Fruit fly (Drosophila melanogaster) whole organism, embryonic: ENCODE measurements around the gene Drsl1.

Experiments used
- Atf6 ChIP-seq: fragments of 200-800 bp; sonication (Bioruptor generic); IDR thresholded peaks from 2 replicates; pipeline ENCODE4 v1.3.6; 2022; ENCODE audit warnings: missing biosample characterization, missing genetic modification characterization
- BtbVII ChIP-seq: fragments of 200-800 bp; sonication (Bioruptor generic); optimal IDR thresholded peaks from 3 replicates; lab custom pipeline; 2017; ENCODE audit warnings: missing biosample characterization, mild to moderate bottlenecking, missing genetic modification characterization
- CG11696 ChIP-seq: fragments of 200-800 bp; sonication (Bioruptor generic); IDR thresholded peaks from 2 replicates; pipeline ENCODE4 v1.3.6; 2022; ENCODE audit warnings: missing biosample characterization, missing genetic modification characterization
- CG13775 ChIP-seq: fragments of 200-800 bp; sonication (Bioruptor generic); optimal IDR thresholded peaks from 3 replicates; lab custom pipeline; 2017; ENCODE audit warnings: missing biosample characterization, mild to moderate bottlenecking, missing genetic modification characterization
- CG14050 ChIP-seq: fragments of 200-800 bp; sonication (Bioruptor generic); IDR thresholded peaks from 3 replicates; pipeline ENCODE4 v1.3.6; 2022; ENCODE audit warnings: missing biosample characterization, missing genetic modification characterization
- CG18011 ChIP-seq: fragments of 200-800 bp; sonication (Bioruptor generic); optimal IDR thresholded peaks from 2 replicates; lab custom pipeline; 2017; ENCODE audit warnings: missing biosample characterization, missing genetic modification characterization, mild to moderate bottlenecking, moderate library complexity, missing genotype
- CG2120 ChIP-seq: fragments of 200-800 bp; sonication (Bioruptor generic); optimal IDR thresholded peaks from 3 replicates; lab custom pipeline; 2016; ENCODE audit warnings: missing biosample characterization, missing genetic modification characterization
- CG31388 ChIP-seq: fragments of 200-800 bp; sonication (Bioruptor generic); optimal IDR thresholded peaks from 2 replicates; lab custom pipeline; 2016; ENCODE audit warnings: missing biosample characterization, missing genetic modification characterization
- CG31441 ChIP-seq: fragments of 200-800 bp; sonication (Bioruptor generic); IDR thresholded peaks from 2 replicates; pipeline ENCODE4 v1.3.6; 2022; ENCODE audit warnings: missing biosample characterization, missing genetic modification characterization
- CG3726 ChIP-seq: fragments of 200-800 bp; sonication (Bioruptor generic); IDR thresholded peaks from 3 replicates; pipeline ENCODE4, ENCODE4 v1.3.6; 2022; ENCODE audit warnings: missing biosample characterization, missing genetic modification characterization
- CG42726 ChIP-seq: fragments of 200-800 bp; sonication (Bioruptor generic); IDR thresholded peaks from 2 replicates; pipeline ENCODE4 v1.3.6; 2022; ENCODE audit warnings: missing biosample characterization, missing genetic modification characterization; ENCODE audit not compliant: partially characterized antibody
- CG5245 ChIP-seq: fragments of 200-800 bp; sonication (Bioruptor generic); optimal IDR thresholded peaks from 3 replicates; lab custom pipeline; 2016; ENCODE audit warnings: missing biosample characterization, missing genetic modification characterization
- CG6854 ChIP-seq: fragments of 200-800 bp; sonication (Bioruptor generic); optimal IDR thresholded peaks from 3 replicates; lab custom pipeline; 2017; ENCODE audit warnings: missing biosample characterization, mild to moderate bottlenecking, missing genetic modification characterization
- CG7987 ChIP-seq: fragments of 200-800 bp; sonication (Bioruptor generic); optimal IDR thresholded peaks from 2 replicates; lab custom pipeline; 2018; ENCODE audit warnings: missing biosample characterization, mild to moderate bottlenecking, missing genetic modification characterization, moderate library complexity
- CG8478 ChIP-seq: fragments of >200 bp; optimal IDR thresholded peaks from 2 replicates; lab custom pipeline; 2018
- CG9876 ChIP-seq: fragments of 200-800 bp; sonication (Bioruptor generic); optimal IDR thresholded peaks from 2 replicates; lab custom pipeline; 2016; ENCODE audit warnings: missing biosample characterization, missing genetic modification characterization
- CoRest ChIP-seq: fragments of 200-800 bp; sonication (Bioruptor generic); optimal IDR thresholded peaks from 3 replicates; lab custom pipeline; 2018; ENCODE audit warnings: missing biosample characterization, mild to moderate bottlenecking, missing genetic modification characterization, moderate library complexity
- D ChIP-seq, 2 experiments: fragments of 200-800 bp in 1 of 2; fragments of >200 bp in 1 of 2; sonication (Bioruptor generic) in 1 of 2; optimal IDR thresholded peaks; 2 replicates in 1 of 2; 3 replicates in 1 of 2; lab custom pipeline; 2017; ENCODE audit warnings: mild to moderate bottlenecking in 1 of 2, missing biosample characterization in 1 of 2, missing genetic modification characterization in 1 of 2, missing genetic modification reagents in 1 of 2
- Dbx ChIP-seq: fragments of 200-800 bp; sonication (Bioruptor generic); IDR thresholded peaks from 3 replicates; pipeline ENCODE4 v1.3.6; 2022; ENCODE audit warnings: missing biosample characterization, missing genetic modification characterization
- E2f2 ChIP-seq: fragments of 200-800 bp; sonication (Bioruptor generic); IDR thresholded peaks from 2 replicates; pipeline ENCODE4 v1.3.6; 2022; ENCODE audit warnings: missing biosample characterization, missing genetic modification characterization
- Fer3 ChIP-seq: fragments of 200-800 bp; sonication (Bioruptor generic); optimal IDR thresholded peaks from 2 replicates; lab custom pipeline; 2018; ENCODE audit warnings: missing biosample characterization, mild to moderate bottlenecking, missing genetic modification characterization, moderate library complexity
- Hand ChIP-seq: fragments of 200-800 bp; sonication (Bioruptor generic); optimal IDR thresholded peaks from 2 replicates; lab custom pipeline; 2017; ENCODE audit warnings: mild to moderate bottlenecking, missing biosample characterization, missing genetic modification reagents, missing genetic modification characterization
- Lpt ChIP-seq: fragments of >200 bp; optimal IDR thresholded peaks from 2 replicates; lab custom pipeline; 2018; ENCODE audit warnings: missing biosample characterization, missing genetic modification characterization
- Nf-YA ChIP-seq: fragments of 200-800 bp; sonication (Bioruptor generic); IDR thresholded peaks from 2 replicates; pipeline ENCODE4 v1.3.6; 2022; ENCODE audit warnings: missing biosample characterization, missing genetic modification characterization
- Optix ChIP-seq: fragments of 200-800 bp; sonication (Bioruptor generic); IDR thresholded peaks from 3 replicates; pipeline ENCODE4 v1.3.6; 2022; ENCODE audit warnings: missing biosample characterization, missing genetic modification characterization
- PHDP ChIP-seq: fragments of 200-800 bp; sonication (Bioruptor generic); optimal IDR thresholded peaks from 3 replicates; lab custom pipeline; 2018; ENCODE audit warnings: missing biosample characterization, mild to moderate bottlenecking, missing genetic modification characterization, moderate library complexity
- Sox102F ChIP-seq: fragments of 200-800 bp; sonication (Bioruptor generic); optimal IDR thresholded peaks from 2 replicates; lab custom pipeline; 2018; ENCODE audit warnings: missing biosample characterization, mild to moderate bottlenecking, missing genetic modification characterization, moderate library complexity
- Ssrp ChIP-seq: fragments of 200-800 bp; sonication (Bioruptor generic); optimal IDR thresholded peaks from 2 replicates; lab custom pipeline; 2018; ENCODE audit warnings: missing biosample characterization, mild to moderate bottlenecking, missing genetic modification characterization, moderate library complexity
- bab2 ChIP-seq: fragments of 200-800 bp; sonication (Bioruptor generic); optimal IDR thresholded peaks from 2 replicates; lab custom pipeline; 2016; ENCODE audit warnings: missing biosample characterization, missing genetic modification characterization
- br ChIP-seq: fragments of >200 bp; optimal IDR thresholded peaks from 2 replicates; lab custom pipeline; 2017
- btn ChIP-seq: fragments of 200-800 bp; sonication (Bioruptor generic); optimal IDR thresholded peaks from 2 replicates; lab custom pipeline; 2016; ENCODE audit warnings: missing biosample characterization, missing genetic modification characterization
- caup ChIP-seq: fragments of 200-800 bp; sonication (Bioruptor generic); optimal IDR thresholded peaks from 3 replicates; lab custom pipeline; 2017; ENCODE audit warnings: missing biosample characterization, mild to moderate bottlenecking, missing genetic modification characterization, moderate library complexity; ENCODE audit not compliant: severe bottlenecking
- corto ChIP-seq: fragments of 200-800 bp; sonication (Bioruptor generic); optimal IDR thresholded peaks from 2 replicates; lab custom pipeline; 2016; ENCODE audit warnings: missing biosample characterization, mild to moderate bottlenecking, missing genetic modification characterization, moderate library complexity
- dm ChIP-seq: fragments of 200-800 bp; sonication (Bioruptor generic); optimal IDR thresholded peaks from 3 replicates; lab custom pipeline; 2016; ENCODE audit warnings: missing biosample characterization, missing genetic modification characterization
- esg ChIP-seq: fragments of 200-800 bp; sonication (Bioruptor generic); conservative IDR thresholded peaks from 2 replicates; pipeline ENCODE4 v1.3.6; 2022; ENCODE audit warnings: missing biosample characterization, missing genetic modification characterization
- fu2 ChIP-seq: fragments of 200-800 bp; sonication (Bioruptor generic); optimal IDR thresholded peaks from 2 replicates; lab custom pipeline; 2016; ENCODE audit warnings: missing biosample characterization, missing genetic modification characterization
- grau ChIP-seq: fragments of 200-800 bp; optimal IDR thresholded peaks from 3 replicates; lab custom pipeline; 2019; ENCODE audit warnings: missing biosample characterization, mild to moderate bottlenecking, missing genetic modification characterization, moderate library complexity
- klu ChIP-seq: fragments of 200-800 bp; sonication (Bioruptor generic); IDR thresholded peaks from 2 replicates; pipeline ENCODE4 v1.3.6; 2022; ENCODE audit warnings: missing biosample characterization, missing genetic modification characterization
- mld ChIP-seq: fragments of 200-800 bp; sonication (Bioruptor generic); IDR thresholded peaks from 3 replicates; pipeline ENCODE4 v1.3.6; 2022; ENCODE audit warnings: missing biosample characterization, missing genetic modification characterization; ENCODE audit not compliant: partially characterized antibody
- row ChIP-seq: fragments of 200-800 bp; sonication (Bioruptor generic); IDR thresholded peaks from 3 replicates; pipeline ENCODE4 v1.3.6; 2022; ENCODE audit warnings: missing biosample characterization, missing genetic modification characterization
- schlank ChIP-seq: fragments of 200-800 bp; sonication (Bioruptor generic); optimal IDR thresholded peaks from 2 replicates; lab custom pipeline; 2018; ENCODE audit warnings: missing biosample characterization, mild to moderate bottlenecking, missing genetic modification characterization
- sens ChIP-seq: fragments of 200-800 bp; sonication (Bioruptor generic); peaks from one replicate; lab custom pipeline; 2016; ENCODE audit warnings: missing biosample characterization, missing genetic modification characterization
- seq ChIP-seq: fragments of 200-800 bp; sonication (Bioruptor generic); IDR thresholded peaks from 2 replicates; pipeline ENCODE4 v1.3.6; 2022; ENCODE audit warnings: missing biosample characterization, missing genetic modification characterization
- shn ChIP-seq: fragments of 200-800 bp; sonication (Bioruptor generic); optimal IDR thresholded peaks from 3 replicates; lab custom pipeline; 2016; ENCODE audit warnings: missing biosample characterization, missing genetic modification characterization
- slbo ChIP-seq: fragments of 200-800 bp; sonication (Bioruptor generic); IDR thresholded peaks from 2 replicates; pipeline ENCODE4 v1.3.6; 2022; ENCODE audit warnings: missing biosample characterization, missing genetic modification characterization
- slp2 ChIP-seq: fragments of 200-800 bp; sonication (Bioruptor generic); optimal IDR thresholded peaks from 2 replicates; lab custom pipeline; 2016; ENCODE audit warnings: missing biosample characterization, missing genetic modification characterization
- stc ChIP-seq: fragments of 200-800 bp; sonication (Bioruptor generic); IDR thresholded peaks from 2 replicates; pipeline ENCODE4 v1.3.6; 2022; ENCODE audit warnings: missing biosample characterization, missing genetic modification characterization
- stwl ChIP-seq: fragments of 200-800 bp; sonication (Bioruptor generic); optimal IDR thresholded peaks from 3 replicates; lab custom pipeline; 2018; ENCODE audit warnings: missing biosample characterization, mild to moderate bottlenecking, missing genetic modification characterization, moderate library complexity
- twi ChIP-seq: fragments of 200-800 bp; optimal IDR thresholded peaks from 2 replicates; lab custom pipeline; 2019; ENCODE audit warnings: missing biosample characterization, mild to moderate bottlenecking, missing genetic modification characterization, moderate library complexity
- vnd ChIP-seq: fragments of 200-800 bp; sonication (Bioruptor generic); IDR thresholded peaks from 3 replicates; pipeline ENCODE4 v1.3.6; 2022; ENCODE audit warnings: missing biosample characterization, missing genetic modification characterization; ENCODE audit not compliant: partially characterized antibody
- vvl ChIP-seq: fragments of 200-800 bp; sonication (Bioruptor generic); IDR thresholded peaks from 2 replicates; pipeline ENCODE4 v1.3.6; 2022; ENCODE audit warnings: missing biosample characterization, missing genetic modification characterization

Drsl1 gene

DNA sequence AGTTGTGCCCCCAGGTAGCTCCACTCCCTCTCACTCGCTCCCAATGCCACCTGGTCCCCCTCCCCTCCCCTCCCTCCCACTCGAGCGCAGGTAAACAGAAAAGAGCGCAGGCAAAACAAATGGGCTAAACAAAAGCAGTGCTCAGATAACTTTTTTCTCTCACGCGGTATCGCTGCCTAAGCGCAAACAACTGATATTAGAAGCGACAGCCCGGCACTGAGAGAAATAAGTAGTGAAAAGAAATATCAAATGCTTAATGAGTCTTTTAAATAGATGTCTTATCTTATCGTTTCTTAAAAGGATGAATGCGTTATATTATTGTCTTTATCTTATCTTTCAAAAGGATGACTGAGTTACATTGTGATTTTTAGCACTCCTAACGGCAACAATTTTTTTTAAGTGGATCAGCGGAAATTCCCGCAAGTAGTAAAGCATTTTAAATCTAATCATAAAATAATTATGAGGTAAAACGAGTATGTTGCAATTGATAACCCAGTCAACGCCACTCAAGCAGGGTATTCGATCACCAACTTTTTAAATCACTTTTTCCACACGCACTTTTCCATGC lies 34.3 kb downstream of the Drsl1 start (continued):
- peak; percentile 95 for TF ChIP-seq PHDP (tag; lab: Kevin White, UChicago)
- TF ChIP-seq caup, result peak; percentile 88
- TF ChIP-seq slbo (GFP tag; lab: Robert Waterston, UW), result peak; percentile 90
- peak; percentile 96 for TF ChIP-seq row (GFP tag; lab: Robert Waterston, UW)
- TF ChIP-seq CG9876, result peak; percentile 77
- peak; percentile 83 for TF ChIP-seq CG5245 (GFP tag; lab: Kevin White, UChicago)
- TF ChIP-seq stc (GFP tag; lab: Robert Waterston, UW), result peak; percentile 95
- no peak for TF ChIP-seq br (lab: Kevin White, UChicago)
- peak; percentile 81 for TF ChIP-seq Optix
- peak; percentile 90 for TF ChIP-seq Dbx
- TF ChIP-seq CG31441 (GFP tag; lab: Robert Waterston, UW), result peak; percentile 95
- TF ChIP-seq CG8478 (lab: Kevin White, UChicago), result no peak
- TF ChIP-seq dm (GFP tag; lab: Kevin White, UChicago), result peak; percentile 75
- peak; percentile 85 for TF ChIP-seq CG3726 (GFP tag; lab: Robert Waterston, UW)
- peak; percentile 90 for TF ChIP-seq bab2 (GFP tag; lab: Kevin White, UChicago)
- peak; percentile 74 for TF ChIP-seq shn (GFP tag; lab: Kevin White, UChicago)
- TF ChIP-seq esg (GFP tag; lab: Robert Waterston, UW), result peak; percentile 89
- peak; percentile 84 for TF ChIP-seq slp2 (GFP tag; lab: Kevin White, UChicago)
- TF ChIP-seq CG14050, result peak; percentile 84
- peak; percentile 83 for TF ChIP-seq Nf-YA (GFP tag; lab: Robert Waterston, UW)
- TF ChIP-seq Ssrp (tag; lab: Kevin White, UChicago), result peak; percentile 87
- peak; percentile 73; the same call in 1 of the 2 replicates for TF ChIP-seq klu
- TF ChIP-seq btn (GFP tag; lab: Kevin White, UChicago), result peak; percentile 74
- peak; percentile 94 for TF ChIP-seq Sox102F
- peak; percentile 90 for TF ChIP-seq CG6854 (GFP tag; lab: Kevin White, UChicago)
- TF ChIP-seq Hand (GFP tag; lab: Kevin White, UChicago), result peak; percentile 77
- TF ChIP-seq sens (GFP tag; lab: Kevin White, UChicago), result peak; percentile 99
- TF ChIP-seq twi (tag; lab: Kevin White, UChicago), result peak; percentile 75
- TF ChIP-seq vnd, result no peak
- TF ChIP-seq CG7987 (GFP tag; lab: Kevin White, UChicago), result peak; percentile 76
- peak; percentile 61 for TF ChIP-seq schlank
- peak; percentile 93 for TF ChIP-seq Fer3 (tag; lab: Kevin White, UChicago)
- peak; percentile 73 for TF ChIP-seq CG11696
- TF ChIP-seq mld, result no peak
- TF ChIP-seq CG31388, result peak; percentile 85
- peak; percentile 93 for TF ChIP-seq grau (tag; lab: Kevin White, UChicago)
- peak; percentile 74 for TF ChIP-seq E2f2 (GFP tag; lab: Robert Waterston, UW)
- no peak for TF ChIP-seq D (optimal IDR thresholded peaks at IDR 0.05; lab: Kevin White, UChicago)
- peak; percentile 85 for TF ChIP-seq D (GFP tag; optimal IDR thresholded peaks at IDR 0.05; lab: Kevin White, UChicago)
- TF ChIP-seq BtbVII, result peak; percentile 89
- peak; percentile 93 for TF ChIP-seq CoRest (tag; lab: Kevin White, UChicago)
- TF ChIP-seq vvl (GFP tag; lab: Robert Waterston, UW), result peak; percentile 96
- peak; percentile 80 for TF ChIP-seq fu2
- no peak for TF ChIP-seq CG42726 (GFP tag; lab: Robert Waterston, UW)
- TF ChIP-seq CG13775 (GFP tag; lab: Kevin White, UChicago), result peak; percentile 84
- TF ChIP-seq seq, result peak; percentile 93
- no peak for TF ChIP-seq Lpt (GFP tag; lab: Kevin White, UChicago)
- TF ChIP-seq CG18011 (GFP tag; lab: Kevin White, UChicago), result peak; percentile 74
- TF ChIP-seq corto, result peak; percentile 7
- TF ChIP-seq CG2120 (GFP tag; lab: Kevin White, UChicago), result peak; percentile 94
- no peak for TF ChIP-seq stwl (tag; lab: Kevin White, UChicago)
- peak; percentile 94 for TF ChIP-seq Atf6 (GFP tag; lab: Robert Waterston, UW)
